Fruit fly (Drosophila melanogaster): Measurements from ENCODE around the gene spartin.

spartin gene

dm6 chr3R:4654557-4655273, at the start of gene spartin (continued):
- peak; percentile 13 for TF ChIP-seq MESR4 (GFP tag; optimal IDR thresholded peaks at IDR 0.05)
- peak; percentile 35; the same call in 1 of the 2 replicates for TF ChIP-seq unc-4 (GFP tag; IDR thresholded peaks at IDR 0.05; ENCODE audit: partially characterized antibody)
- no peak for TF ChIP-seq CG32767 (GFP tag; IDR thresholded peaks at IDR 0.05)
- no peak for TF ChIP-seq CG12236 (GFP tag; optimal IDR thresholded peaks at IDR 0.05)
- TF ChIP-seq CG4854 (GFP tag; optimal IDR thresholded peaks at IDR 0.05) = no peak
- TF ChIP-seq Dip3 (GFP tag; optimal IDR thresholded peaks at IDR 0.05) = no peak
- TF ChIP-seq mld (GFP tag; IDR thresholded peaks at IDR 0.05; ENCODE audit: partially characterized antibody) = no peak
- TF ChIP-seq ewg (GFP tag; optimal IDR thresholded peaks at IDR 0.05) = no peak
- TF ChIP-seq Mad (GFP tag; optimal IDR thresholded peaks at IDR 0.05) = no peak
- peak; percentile 40 for TF ChIP-seq ems (GFP tag; optimal IDR thresholded peaks at IDR 0.05)
- peak; percentile 19 for TF ChIP-seq ind (GFP tag; optimal IDR thresholded peaks at IDR 0.05)
- no peak for TF ChIP-seq fru (optimal IDR thresholded peaks at IDR 0.05)
- TF ChIP-seq CG4282 (GFP tag; optimal IDR thresholded peaks at IDR 0.05) = no peak
- no peak for TF ChIP-seq Sry-β (GFP tag; optimal IDR thresholded peaks at IDR 0.05)
- TF ChIP-seq Asciz (GFP tag; optimal IDR thresholded peaks at IDR 0.05) = no peak
- no peak for TF ChIP-seq CG11560 (tag; IDR thresholded peaks at IDR 0.05)
- peak; percentile 38 for TF ChIP-seq gsb-n (tag; optimal IDR thresholded peaks at IDR 0.05)
- peak; percentile 58 for TF ChIP-seq CG2120 (GFP tag; optimal IDR thresholded peaks at IDR 0.05)
- TF ChIP-seq twi (tag; optimal IDR thresholded peaks at IDR 0.05) = no peak
- TF ChIP-seq eve (GFP tag; optimal IDR thresholded peaks at IDR 0.05) = no peak
- TF ChIP-seq trem (tag; optimal IDR thresholded peaks at IDR 0.05) = peak; percentile 36
- TF ChIP-seq wor (GFP tag; IDR thresholded peaks at IDR 0.05) = no peak
- peak; percentile 14 for TF ChIP-seq Nf-YC (tag; optimal IDR thresholded peaks at IDR 0.05)
- no peak for TF ChIP-seq tup (GFP tag; optimal IDR thresholded peaks at IDR 0.05)
- no peak for TF ChIP-seq ATbp (GFP tag; optimal IDR thresholded peaks at IDR 0.05)
- TF ChIP-seq CG10462 (GFP tag; optimal IDR thresholded peaks at IDR 0.05) = no peak
- no peak for TF ChIP-seq Stat92E (GFP tag; optimal IDR thresholded peaks at IDR 0.05)
- TF ChIP-seq Oaz (GFP tag; IDR thresholded peaks at IDR 0.05) = no peak
- TF ChIP-seq CG10147 (GFP tag; optimal IDR thresholded peaks at IDR 0.05) = no peak
- TF ChIP-seq CG15514 (GFP tag; optimal IDR thresholded peaks at IDR 0.05) = peak; percentile 68
- TF ChIP-seq schlank (tag; optimal IDR thresholded peaks at IDR 0.05) = no peak
- no peak for TF ChIP-seq p53 (GFP tag; optimal IDR thresholded peaks at IDR 0.05)
- no peak for TF ChIP-seq Mes4 (GFP tag; optimal IDR thresholded peaks at IDR 0.05)
- TF ChIP-seq CG13424 (tag; optimal IDR thresholded peaks at IDR 0.05) = peak; percentile 37
- TF ChIP-seq Side (GFP tag; optimal IDR thresholded peaks at IDR 0.05) = no peak
- TF ChIP-seq CG17328 (GFP tag; IDR thresholded peaks at IDR 0.05) = no peak
- no peak for TF ChIP-seq grn (GFP tag; optimal IDR thresholded peaks at IDR 0.05)
- TF ChIP-seq z (GFP tag; IDR thresholded peaks at IDR 0.05) = no peak
- peak; percentile 29 for TF ChIP-seq bab2 (GFP tag; optimal IDR thresholded peaks at IDR 0.05)
- TF ChIP-seq lov (optimal IDR thresholded peaks at IDR 0.05) = no peak
- TF ChIP-seq lov (GFP tag; IDR thresholded peaks at IDR 0.05) = no peak
- TF ChIP-seq CG11247 (GFP tag; IDR thresholded peaks at IDR 0.05) = no peak
- peak; percentile 9 for TF ChIP-seq chn (GFP tag; optimal IDR thresholded peaks at IDR 0.05)
- TF ChIP-seq crp (GFP tag; optimal IDR thresholded peaks at IDR 0.05) = peak; percentile 51 to 92
- TF ChIP-seq E2f1 (GFP tag; IDR thresholded peaks at IDR 0.05) = no peak
- TF ChIP-seq CG11093 (GFP tag; IDR thresholded peaks at IDR 0.05) = no peak
- TF ChIP-seq CG10654 (GFP tag; optimal IDR thresholded peaks at IDR 0.05) = peak; percentile 3
- no peak for TF ChIP-seq Trl (optimal IDR thresholded peaks at IDR 0.05)
- TF ChIP-seq Trl (GFP tag; optimal IDR thresholded peaks at IDR 0.05) = peak; percentile 32
- no peak for TF ChIP-seq CG14965 (GFP tag; optimal IDR thresholded peaks at IDR 0.05; ENCODE audit: borderline replicate concordance)
- TF ChIP-seq E2f2 (GFP tag; IDR thresholded peaks at IDR 0.05) = peak; percentile 88

All from whole organism, embryonic.